Worm (Caenorhabditis elegans): ENCODE measurements around the gene gld-3.

- TF ChIP-seq cebp-1 (GFP tag; IDR thresholded peaks at IDR 0.05) (no peak), cebp-1 (tag; optimal IDR thresholded peaks at IDR 0.05) (no peak), mes-4 (tag; optimal IDR thresholded peaks at IDR 0.05) (no peak), bed-2 (GFP tag; IDR thresholded peaks at IDR 0.05) (no peak), let-526 (GFP tag; IDR thresholded peaks at IDR 0.05) (no peak), unc-62 (GFP tag; optimal IDR thresholded peaks at IDR 0.05) (no peak), lin-26 (GFP tag; IDR thresholded peaks at IDR 0.05) (no peak), F10E7.11 (tag; optimal IDR thresholded peaks at IDR 0.05) (no peak), tbp1 (GFP tag; optimal IDR thresholded peaks at IDR 0.05) (no peak), rcor-1 (GFP tag; IDR thresholded peaks at IDR 0.05) (no peak), ama-1 (optimal IDR thresholded peaks at IDR 0.05) (no peak), ama-1 (GFP tag; optimal IDR thresholded peaks at IDR 0.05) (no peak)
These were observed 13.8 kb downstream of the gld-3 start for ce11 chrII:7146240-7146639.

All from whole organism, young adult.